Worm (Caenorhabditis elegans): ENCODE measurements around the gene bli-1.

bli-1 gene

DNA sequence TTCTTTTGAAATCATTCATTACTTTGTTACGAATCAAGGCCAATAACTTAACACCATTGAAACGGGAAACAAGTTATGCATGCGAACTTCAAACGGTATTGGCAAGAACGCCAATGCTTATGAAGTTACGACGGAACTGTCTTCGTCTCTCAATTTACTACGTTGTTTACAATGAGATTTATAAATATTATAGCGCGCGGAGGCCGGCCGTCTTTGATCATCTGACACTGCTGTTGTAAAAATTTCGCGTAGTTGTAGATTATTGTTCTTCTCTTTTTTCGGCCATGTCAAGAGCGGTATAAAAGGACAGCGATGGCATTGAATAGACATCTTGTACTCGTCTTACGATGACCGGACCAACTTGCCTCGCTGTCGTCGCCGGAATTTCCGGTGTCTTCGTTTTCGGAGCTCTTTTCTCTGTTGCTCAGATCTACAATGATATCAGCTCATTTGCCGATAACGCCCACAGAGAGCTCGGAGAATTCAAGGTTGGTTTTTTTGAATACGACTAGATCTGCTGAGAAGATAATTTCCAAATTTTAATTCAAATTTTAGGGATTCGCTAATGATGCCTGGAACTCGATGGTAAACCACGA lies 4.1 kb upstream of the bli-1 start, which contains the start of gene col-39:
col-39 (plus strand) TSS at position 342 of the 596 bp plus-strand sequence.
- TF ChIP-seq unc-39 (tag; optimal IDR thresholded peaks at IDR 0.05) (no peak), blmp-1 (tag; optimal IDR thresholded peaks at IDR 0.05; ENCODE audit: insufficient read depth) (peak; percentile 51), ama-1 (optimal IDR thresholded peaks at IDR 0.05) (peak; percentile 41), nhr-25 (tag; optimal IDR thresholded peaks at IDR 0.05) (peak; percentile 48)

DNA sequence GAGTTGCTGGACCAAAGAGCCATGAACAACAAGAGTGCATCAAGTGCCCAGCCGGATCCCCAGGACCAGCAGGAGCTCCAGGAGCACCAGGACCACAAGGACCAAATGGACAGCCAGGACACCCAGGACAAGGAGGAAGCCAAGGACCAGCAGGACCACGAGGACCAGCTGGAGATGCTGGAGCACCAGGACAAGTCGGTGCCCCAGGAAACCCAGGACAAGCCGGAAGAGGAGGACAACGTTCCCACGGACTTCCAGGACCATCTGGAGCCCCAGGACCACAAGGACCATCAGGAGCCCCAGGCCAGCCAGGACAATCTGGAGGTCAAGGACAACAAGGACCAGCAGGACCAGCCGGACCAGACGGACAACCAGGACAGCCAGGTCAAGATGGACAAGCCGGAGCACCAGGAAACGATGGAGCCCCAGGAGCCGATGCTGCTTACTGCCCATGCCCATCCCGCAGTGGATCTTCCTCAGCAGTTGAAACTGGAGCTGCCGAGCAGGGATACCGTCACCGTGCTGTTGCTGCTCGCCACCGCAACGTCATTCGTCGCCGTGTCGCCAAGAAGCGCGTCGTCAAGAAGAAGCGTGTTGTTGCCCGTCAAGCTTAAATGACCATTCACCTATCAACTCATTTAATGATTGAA lies 3.3 kb upstream of the bli-1 start:
- TF ChIP-seq blmp-1 (tag; optimal IDR thresholded peaks at IDR 0.05; ENCODE audit: insufficient read depth) (no peak), lin-11 (tag; optimal IDR thresholded peaks at IDR 0.05) (no peak), ZK546.5 (tag; optimal IDR thresholded peaks at IDR 0.05) (no peak), lsy-2 (tag; optimal IDR thresholded peaks at IDR 0.05) (no peak), ceh-82 (tag; optimal IDR thresholded peaks at IDR 0.05) (no peak), nhr-11 (tag; optimal IDR thresholded peaks at IDR 0.05) (no peak), R02D3.7 (tag; optimal IDR thresholded peaks at IDR 0.05) (no peak), nhr-237 (tag; optimal IDR thresholded peaks at IDR 0.05) (no peak), nhr-12 (tag; optimal IDR thresholded peaks at IDR 0.05) (no peak), ztf-4 (tag; optimal IDR thresholded peaks at IDR 0.05) (no peak), nhr-77 (tag; optimal IDR thresholded peaks at IDR 0.05) (no peak), nhr-10 (tag; optimal IDR thresholded peaks at IDR 0.05) (no peak), unc-62 (GFP tag; optimal IDR thresholded peaks at IDR 0.05) (no peak)

DNA sequence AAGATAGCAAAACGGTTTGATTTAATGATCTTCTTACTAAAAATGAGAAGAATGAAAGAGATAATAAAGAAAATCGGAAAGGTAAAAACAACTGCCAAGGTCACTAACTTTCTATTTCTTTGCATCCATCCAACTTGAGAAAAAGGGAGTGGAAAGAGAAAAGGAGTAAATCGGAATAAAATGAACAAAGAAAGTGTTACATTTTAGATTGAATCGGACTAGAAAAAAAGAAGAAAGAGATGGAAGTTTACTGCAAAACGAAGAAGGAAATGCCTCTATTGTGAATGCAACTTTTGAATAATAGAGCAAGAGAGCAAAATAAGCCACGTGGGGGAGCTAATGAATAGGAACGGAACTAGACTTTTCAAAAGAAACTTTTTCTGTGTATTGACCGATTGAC lies 2.7 kb upstream of the bli-1 start:
- TF ChIP-seq ZK546.5 (tag; optimal IDR thresholded peaks at IDR 0.05) (no peak), Y55F3AM.14 (GFP tag; optimal IDR thresholded peaks at IDR 0.05) (no peak), sem-4 (tag; optimal IDR thresholded peaks at IDR 0.05) (no peak), nhr-11 (tag; optimal IDR thresholded peaks at IDR 0.05) (no peak), unc-62 (GFP tag; optimal IDR thresholded peaks at IDR 0.05) (no peak), nhr-25 (tag; optimal IDR thresholded peaks at IDR 0.05) (peak; percentile 75), crh-2 (tag; optimal IDR thresholded peaks at IDR 0.05) (no peak), blmp-1 (tag; optimal IDR thresholded peaks at IDR 0.05; ENCODE audit: insufficient read depth) (peak; percentile 94), nhr-237 (tag; optimal IDR thresholded peaks at IDR 0.05) (no peak), elt-3 (tag; optimal IDR thresholded peaks at IDR 0.05) (no peak), mab-5 (tag; optimal IDR thresholded peaks at IDR 0.05) (no peak), ztf-11 (tag; optimal IDR thresholded peaks at IDR 0.05) (no peak)

DNA sequence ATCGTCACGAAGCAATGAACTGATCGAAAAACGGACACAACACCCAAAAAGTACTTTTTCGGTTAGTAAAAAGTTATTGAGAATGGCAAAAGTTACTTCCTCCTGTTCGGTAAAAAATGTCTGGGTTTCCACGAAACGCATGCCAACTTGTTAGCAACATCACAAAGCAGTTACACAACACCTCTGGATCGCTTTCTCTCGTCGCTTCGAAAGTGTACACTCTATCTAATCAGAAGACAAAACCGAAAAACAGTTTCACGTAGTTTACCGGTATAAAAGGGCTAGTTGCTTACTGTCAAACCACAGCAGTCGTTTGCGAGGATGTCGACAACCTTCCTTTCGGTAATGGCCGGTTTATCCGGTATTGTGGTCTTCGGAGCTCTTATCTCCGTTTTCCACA lies 1.9 kb upstream of the bli-1 start, which contains the start of gene col-80:
col-80 (plus strand) TSS at position 301 of the 400 bp plus-strand sequence.
- TF ChIP-seq ztf-11 (tag; optimal IDR thresholded peaks at IDR 0.05), result no peak
- no peak for TF ChIP-seq lin-11 (tag; optimal IDR thresholded peaks at IDR 0.05)
- no peak for TF ChIP-seq elt-1 (tag; optimal IDR thresholded peaks at IDR 0.05)

DNA sequence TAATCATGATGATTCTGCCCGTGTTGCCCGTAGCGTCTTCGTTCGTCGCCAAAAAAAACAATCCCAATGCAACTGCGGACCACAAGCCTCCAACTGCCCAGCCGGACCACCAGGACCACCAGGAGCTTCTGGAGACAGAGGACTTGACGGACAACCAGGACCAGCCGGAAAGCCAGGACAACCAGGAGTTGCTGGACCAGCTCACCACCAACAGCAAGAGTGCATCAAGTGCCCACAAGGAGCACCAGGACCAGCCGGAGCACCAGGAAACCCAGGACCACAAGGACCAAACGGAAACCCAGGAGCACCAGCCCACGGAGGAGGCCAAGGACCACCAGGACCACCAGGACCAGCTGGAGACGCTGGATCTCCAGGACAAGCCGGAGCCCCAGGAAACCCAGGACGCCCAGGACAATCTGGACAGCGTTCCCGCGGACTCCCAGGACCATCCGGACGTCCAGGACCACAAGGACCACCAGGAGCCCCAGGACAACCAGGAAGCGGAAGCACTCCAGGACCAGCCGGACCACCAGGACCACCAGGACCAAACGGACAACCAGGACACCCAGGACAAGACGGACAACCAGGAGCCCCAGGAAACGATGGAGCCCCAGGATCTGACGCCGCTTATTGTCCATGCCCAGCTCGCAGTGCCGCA lies 1.2 kb upstream of the bli-1 start:
- TF ChIP-seq nhr-11 (tag; optimal IDR thresholded peaks at IDR 0.05) (no peak), skn-1 (tag; optimal IDR thresholded peaks at IDR 0.05) (no peak), unc-55 (GFP tag; optimal IDR thresholded peaks at IDR 0.05) (no peak), sem-4 (tag; optimal IDR thresholded peaks at IDR 0.05) (no peak), ztf-11 (tag; optimal IDR thresholded peaks at IDR 0.05) (no peak), ama-1 (optimal IDR thresholded peaks at IDR 0.05) (no peak), lin-39 (tag; optimal IDR thresholded peaks at IDR 0.05) (no peak), mdl-1 (tag; optimal IDR thresholded peaks at IDR 0.05) (no peak), blmp-1 (tag; optimal IDR thresholded peaks at IDR 0.05; ENCODE audit: insufficient read depth) (no peak), nhr-25 (tag; optimal IDR thresholded peaks at IDR 0.05) (no peak), nhr-129 (tag; optimal IDR thresholded peaks at IDR 0.05) (no peak), elt-1 (tag; optimal IDR thresholded peaks at IDR 0.05) (no peak), lin-11 (tag; optimal IDR thresholded peaks at IDR 0.05) (no peak), peb-1 (tag; optimal IDR thresholded peaks at IDR 0.05) (no peak), nhr-6 (tag; optimal IDR thresholded peaks at IDR 0.05) (no peak)
